Worm (Caenorhabditis elegans) whole organism, late embryonic: ENCODE data around the gene set-12.

ENCODE experiments used
- F13H6.1 ChIP-seq: sonication (generic microtip); optimal IDR thresholded peaks from 2 replicates; lab custom pipeline; 2016; ENCODE audit warnings: missing genetic modification characterization, missing compliant biosample characterization
- K09A11.1 ChIP-seq: sonication (generic microtip); optimal IDR thresholded peaks from 2 replicates; lab custom pipeline; 2017; ENCODE audit warnings: antibody characterized with exemption, mild to moderate bottlenecking, missing genetic modification characterization, missing compliant biosample characterization; ENCODE audit not compliant: insufficient read depth
- ceh-14 ChIP-seq: sonication (generic microtip); optimal IDR thresholded peaks from 2 replicates; lab custom pipeline; 2016; ENCODE audit warnings: missing genotype, missing genetic modification characterization, missing compliant biosample characterization
- ceh-19 ChIP-seq: fragments of 200-800 bp; sonication (Bioruptor generic); optimal IDR thresholded peaks from 2 replicates; lab custom pipeline; 2018; ENCODE audit warnings: mild to moderate bottlenecking, missing genetic modification characterization, missing compliant biosample characterization
- ceh-2 ChIP-seq: sonication (generic microtip); optimal IDR thresholded peaks from 2 replicates; lab custom pipeline; 2016; ENCODE audit warnings: missing genotype, missing genetic modification characterization, missing compliant biosample characterization
- ceh-24 ChIP-seq: sonication (generic microtip); optimal IDR thresholded peaks from 2 replicates; lab custom pipeline; 2016; ENCODE audit warnings: mild to moderate bottlenecking, missing genetic modification characterization, missing compliant biosample characterization
- ceh-30 ChIP-seq: fragments of 150-350 bp; optimal IDR thresholded peaks from 2 replicates; lab custom pipeline; 2014; ENCODE audit warnings: missing biosample characterization, missing genetic modification characterization
- ceh-45 ChIP-seq: fragments of 200-800 bp; sonication (Bioruptor generic); IDR thresholded peaks from 2 replicates; pipeline ENCODE4 v1.3.6; 2022; ENCODE audit warnings: missing genetic modification reagents, missing genetic modification characterization, missing compliant biosample characterization
- ceh-48 ChIP-seq: sonication (generic microtip); optimal IDR thresholded peaks from 2 replicates; lab custom pipeline; 2016; ENCODE audit warnings: missing genetic modification characterization, inconsistent platforms, missing compliant biosample characterization
- ceh-6 ChIP-seq: fragments of 200-800 bp; sonication (Bioruptor generic); optimal IDR thresholded peaks from 2 replicates; lab custom pipeline; 2018; ENCODE audit warnings: mild to moderate bottlenecking, missing genetic modification characterization, missing compliant biosample characterization
- che-1 ChIP-seq: sonication (generic microtip); optimal IDR thresholded peaks from 2 replicates; lab custom pipeline; 2016; ENCODE audit warnings: mild to moderate bottlenecking, missing genetic modification characterization, missing compliant biosample characterization
- dmd-4 ChIP-seq: sonication (generic microtip); optimal IDR thresholded peaks from 2 replicates; lab custom pipeline; 2016; ENCODE audit warnings: borderline replicate concordance, missing genetic modification characterization, missing compliant biosample characterization
- dve-1 ChIP-seq: sonication (generic microtip); optimal IDR thresholded peaks from 2 replicates; lab custom pipeline; 2017; ENCODE audit warnings: antibody characterized with exemption, mild to moderate bottlenecking, missing genetic modification characterization, missing compliant biosample characterization
- elt-4 ChIP-seq: sonication (generic microtip); optimal IDR thresholded peaks from 2 replicates; lab custom pipeline; 2016; ENCODE audit warnings: missing genetic modification characterization, missing compliant biosample characterization
- fax-1 ChIP-seq: sonication (generic microtip); optimal IDR thresholded peaks from 2 replicates; lab custom pipeline; 2016; ENCODE audit warnings: missing genotype, missing genetic modification characterization, missing compliant biosample characterization
- fkh-6 ChIP-seq: sonication (generic microtip); optimal IDR thresholded peaks from 2 replicates; lab custom pipeline; 2016; ENCODE audit warnings: missing genetic modification characterization, missing compliant biosample characterization
- hlh-13 ChIP-seq: fragments of 200-800 bp; sonication (Bioruptor generic); optimal IDR thresholded peaks from 2 replicates; lab custom pipeline; 2018; ENCODE audit warnings: mild to moderate bottlenecking, missing genetic modification characterization, missing compliant biosample characterization
- hlh-15 ChIP-seq: sonication (generic microtip); optimal IDR thresholded peaks from 2 replicates; lab custom pipeline; 2016; ENCODE audit warnings: missing genetic modification characterization, missing compliant biosample characterization
- hlh-30 ChIP-seq: sonication (generic microtip); optimal IDR thresholded peaks from 2 replicates; lab custom pipeline; 2017; ENCODE audit warnings: antibody characterized with exemption, missing genetic modification characterization, missing compliant biosample characterization; ENCODE audit not compliant: insufficient read depth
- hlh-6 ChIP-seq: sonication (generic microtip); optimal IDR thresholded peaks from 2 replicates; lab custom pipeline; 2016; ENCODE audit warnings: missing genotype, missing genetic modification characterization, missing compliant biosample characterization
- hlh-8 ChIP-seq: sonication (generic microtip); optimal IDR thresholded peaks from 2 replicates; lab custom pipeline; 2016; ENCODE audit warnings: missing genotype, missing genetic modification characterization, missing compliant biosample characterization
- lin-11 ChIP-seq: fragments of 200-800 bp; sonication (Bioruptor generic); optimal IDR thresholded peaks from 2 replicates; lab custom pipeline; 2018; ENCODE audit warnings: mild to moderate bottlenecking, missing genetic modification characterization, missing compliant biosample characterization
- nfya-1 ChIP-seq: sonication (generic microtip); optimal IDR thresholded peaks from 2 replicates; lab custom pipeline; 2017; ENCODE audit warnings: missing genetic modification characterization, mild to moderate bottlenecking, missing compliant biosample characterization, antibody characterized with exemption, moderate library complexity
- nhr-11 ChIP-seq: fragments of 150-350 bp; optimal IDR thresholded peaks from 2 replicates; lab custom pipeline; 2014; ENCODE audit warnings: missing biosample characterization, missing genetic modification characterization
- npax-4 ChIP-seq: sonication (generic microtip); optimal IDR thresholded peaks from 2 replicates; lab custom pipeline; 2016; ENCODE audit warnings: missing genetic modification characterization, missing compliant biosample characterization
- odd-2 ChIP-seq: sonication (generic microtip); optimal IDR thresholded peaks from 2 replicates; lab custom pipeline; 2017; ENCODE audit warnings: antibody characterized with exemption, mild to moderate bottlenecking, missing genetic modification characterization, missing compliant biosample characterization
- pax-1 ChIP-seq: fragments of 150-350 bp; optimal IDR thresholded peaks from 2 replicates; lab custom pipeline; 2014; ENCODE audit warnings: missing biosample characterization, missing genetic modification characterization
- pha-2 ChIP-seq: sonication (generic microtip); optimal IDR thresholded peaks from 2 replicates; lab custom pipeline; 2017; ENCODE audit warnings: mild to moderate bottlenecking, missing genetic modification characterization, missing compliant biosample characterization
- pha-4 ChIP-seq: fragments of 150-350 bp; optimal IDR thresholded peaks from 2 replicates; lab custom pipeline; 2018; ENCODE audit warnings: missing biosample characterization, missing genetic modification reagents, missing genetic modification characterization
- rnt-1 ChIP-seq: sonication (generic microtip); optimal IDR thresholded peaks from 2 replicates; lab custom pipeline; 2016; ENCODE audit warnings: missing genetic modification characterization, missing compliant biosample characterization
- sdc-2 ChIP-seq: sonication (generic microtip); optimal IDR thresholded peaks from 2 replicates; lab custom pipeline; 2016; ENCODE audit warnings: missing genotype, missing genetic modification characterization, missing compliant biosample characterization
- sox-4 ChIP-seq: sonication (generic microtip); optimal IDR thresholded peaks from 2 replicates; lab custom pipeline; 2017; ENCODE audit warnings: mild to moderate bottlenecking, missing genetic modification characterization, inconsistent platforms, missing compliant biosample characterization
- tbx-7 ChIP-seq: sonication (generic microtip); optimal IDR thresholded peaks from 2 replicates; lab custom pipeline; 2016; ENCODE audit warnings: missing genotype, missing genetic modification characterization, missing compliant biosample characterization
- ttx-3 ChIP-seq: sonication (generic microtip); optimal IDR thresholded peaks from 2 replicates; lab custom pipeline; 2016; ENCODE audit warnings: missing genetic modification reagents, missing genetic modification characterization, missing compliant biosample characterization
- unc-3 ChIP-seq, 2 experiments: fragments of 200-800 bp in 1 of 2; sonication (Bioruptor generic) in 1 of 2; sonication (generic microtip) in 1 of 2; conservative IDR thresholded peaks in 1 of 2; optimal IDR thresholded peaks in 1 of 2; 2 replicates each; pipeline versions ENCODE4 v1.3.6 to Lab custom; 2016 to 2022; ENCODE audit warnings: missing compliant biosample characterization in 2 of 2, missing genetic modification characterization in 2 of 2, missing genetic modification reagents in 1 of 2
- unc-42 ChIP-seq: sonication (generic microtip); optimal IDR thresholded peaks from 2 replicates; lab custom pipeline; 2016; ENCODE audit warnings: missing genotype, missing genetic modification characterization, missing compliant biosample characterization
- zip-5 ChIP-seq: sonication (generic microtip); optimal IDR thresholded peaks from 2 replicates; lab custom pipeline; 2016; ENCODE audit warnings: missing genetic modification characterization, missing compliant biosample characterization
- ztf-16 ChIP-seq: sonication (generic microtip); optimal IDR thresholded peaks from 2 replicates; lab custom pipeline; 2017; ENCODE audit warnings: missing genetic modification characterization, missing compliant biosample characterization

The set-12 gene

ce11 chrX:7726351-7726750 is 9.7 kb downstream of the set-12 start:
- TF ChIP-seq ceh-14 (tag; lab: Kevin White, UChicago) (no peak), hlh-13 (no peak), ceh-30 (no peak), sox-4 (tag; lab: Kevin White, UChicago) (no peak), zip-5 (tag; lab: Kevin White, UChicago) (no peak), rnt-1 (tag; lab: Kevin White, UChicago) (no peak), elt-4 (tag; lab: Kevin White, UChicago) (no peak), dmd-4 (no peak), K09A11.1 (no peak), lin-11 (tag; lab: Kevin White, UChicago) (no peak), ceh-2 (tag; lab: Kevin White, UChicago) (no peak)
- TF ChIP-seq, all 69 proteins: peak for 0

- TF ChIP-seq odd-2 (no peak), unc-3 (GFP tag; conservative IDR thresholded peaks at IDR 0.05; lab: Robert Waterston, UW) (no peak), unc-3 (tag; optimal IDR thresholded peaks at IDR 0.05; lab: Kevin White, UChicago) (no peak), npax-4 (tag; lab: Kevin White, UChicago) (no peak), pha-4 (tag; lab: Kevin White, UChicago) (no peak), ceh-30 (no peak), tbx-7 (no peak), ceh-6 (GFP tag; lab: Kevin White, UChicago) (no peak), zip-5 (tag; lab: Kevin White, UChicago) (no peak), dve-1 (tag; lab: Kevin White, UChicago) (no peak), ceh-48 (tag; lab: Kevin White, UChicago) (no peak), unc-42 (tag; lab: Kevin White, UChicago) (no peak), hlh-8 (tag; lab: Kevin White, UChicago) (no peak), fkh-6 (tag; lab: Kevin White, UChicago) (no peak), pha-2 (tag; lab: Kevin White, UChicago) (no peak), nhr-11 (no peak), pax-1 (tag; lab: Kevin White, UChicago) (no peak), ceh-45 (GFP tag; lab: Robert Waterston, UW) (no peak), ztf-16 (tag; lab: Kevin White, UChicago) (no peak), elt-4 (tag; lab: Kevin White, UChicago) (no peak), sdc-2 (tag; lab: Kevin White, UChicago) (no peak)
- TF ChIP-seq, all 69 proteins: peak for 0
Measured at ce11 chrX:7725615-7726014, 10.5 kb downstream of the set-12 start, which contains the start of gene spp-14. Gene spp-14 (plus strand): TSS chrX:7725979.

- no peak for TF ChIP-seq hlh-15 (tag; lab: Kevin White, UChicago)
- TF ChIP-seq, all 69 proteins: peak for 0
Measured at ce11 chrX:7724099-7724498, 12.0 kb downstream of the set-12 start.

ce11 chrX:7720565-7720964 is 15.5 kb downstream of the set-12 start:
- TF ChIP-seq sdc-2 (tag; lab: Kevin White, UChicago) (no peak), hlh-30 (tag; lab: Kevin White, UChicago) (no peak), ceh-24 (tag; lab: Kevin White, UChicago) (no peak), nfya-1 (tag; lab: Kevin White, UChicago) (no peak), F13H6.1 (tag; lab: Kevin White, UChicago) (no peak), fkh-6 (tag; lab: Kevin White, UChicago) (no peak), hlh-6 (no peak), che-1 (tag; lab: Kevin White, UChicago) (no peak), ceh-45 (GFP tag; lab: Robert Waterston, UW) (no peak), ttx-3 (tag; lab: Kevin White, UChicago) (no peak), K09A11.1 (no peak), hlh-8 (tag; lab: Kevin White, UChicago) (no peak), fax-1 (tag; lab: Kevin White, UChicago) (no peak), ceh-19 (no peak)
- TF ChIP-seq, all 69 proteins: peak for 0
